Fruit fly (Drosophila melanogaster): Measurements from ENCODE around the gene DZIP1.

dm6 chr3R:24469097-24469496 lies 46.0 kb upstream of the DZIP1 start, which contains the start of gene CG31128:
- TF ChIP-seq CG14655 (GFP tag; optimal IDR thresholded peaks at IDR 0.05) (no peak), EcR (GFP tag; optimal IDR thresholded peaks at IDR 0.05) (no peak)
